Worm (Caenorhabditis elegans) whole organism, L3 larva: ENCODE results near the gene F20D1.22.

Source experiments
- R02D3.7 ChIP-seq: fragments of 150-350 bp; optimal IDR thresholded peaks from 2 replicates; lab custom pipeline; 2014; ENCODE audit warnings: missing biosample characterization, missing genetic modification characterization
- ZK546.5 ChIP-seq: sonication (generic microtip); optimal IDR thresholded peaks from 2 replicates; lab custom pipeline; 2017; ENCODE audit warnings: missing biosample characterization, missing genetic modification characterization
- aly-2 ChIP-seq: fragments of 150-350 bp; optimal IDR thresholded peaks from 2 replicates; lab custom pipeline; 2014; ENCODE audit warnings: missing biosample characterization, missing genetic modification characterization
- ama-1 ChIP-seq: fragments of 150-350 bp; optimal IDR thresholded peaks from 2 replicates; lab custom pipeline; 2018
- ceh-16 ChIP-seq: sonication (generic microtip); optimal IDR thresholded peaks from 2 replicates; lab custom pipeline; 2017; ENCODE audit warnings: missing biosample characterization, missing genetic modification characterization
- ceh-28 ChIP-seq: fragments of 150-350 bp; optimal IDR thresholded peaks from 2 replicates; lab custom pipeline; 2014; ENCODE audit warnings: missing biosample characterization, missing genetic modification reagents, missing genetic modification characterization
- ceh-82 ChIP-seq: fragments of 150-350 bp; optimal IDR thresholded peaks from 2 replicates; lab custom pipeline; 2014; ENCODE audit warnings: missing biosample characterization, missing genetic modification characterization
- ceh-9 ChIP-seq: sonication (generic microtip); optimal IDR thresholded peaks from 2 replicates; lab custom pipeline; 2018; ENCODE audit warnings: missing biosample characterization, missing genetic modification characterization
- daf-12 ChIP-seq: fragments of 150-350 bp; optimal IDR thresholded peaks from 2 replicates; lab custom pipeline; 2014; ENCODE audit warnings: missing biosample characterization, missing genetic modification reagents, missing genetic modification characterization
- egl-27 ChIP-seq: sonication (generic microtip); optimal IDR thresholded peaks from 4 replicates; lab custom pipeline; 2017; ENCODE audit warnings: missing biosample characterization, missing genetic modification reagents, missing genetic modification characterization
- egl-5 ChIP-seq: fragments of 150-350 bp; optimal IDR thresholded peaks from 2 replicates; lab custom pipeline; 2017; ENCODE audit warnings: missing biosample characterization, missing genetic modification reagents, missing genetic modification characterization, inconsistent platforms
- elt-1 ChIP-seq: fragments of 150-350 bp; optimal IDR thresholded peaks from 2 replicates; lab custom pipeline; 2014; ENCODE audit warnings: missing biosample characterization, missing genetic modification characterization
- elt-2 ChIP-seq: sonication (generic microtip); optimal IDR thresholded peaks from 2 replicates; lab custom pipeline; 2016; ENCODE audit warnings: missing genetic modification reagents, mild to moderate bottlenecking, missing genetic modification characterization, missing compliant biosample characterization
- eor-1 ChIP-seq, 2 experiments: fragments of 150-350 bp; optimal IDR thresholded peaks; 2 replicates each; lab custom pipeline; 2014 to 2018; ENCODE audit warnings: missing biosample characterization in 2 of 2, missing genetic modification characterization in 2 of 2
- fkh-10 ChIP-seq: sonication (generic microtip); optimal IDR thresholded peaks from 2 replicates; lab custom pipeline; 2017; ENCODE audit warnings: missing biosample characterization, missing genetic modification reagents, missing genetic modification characterization
- fkh-2 ChIP-seq: fragments of 150-350 bp; optimal IDR thresholded peaks from 2 replicates; lab custom pipeline; 2014; ENCODE audit warnings: missing biosample characterization, missing genetic modification reagents, missing genetic modification characterization
- fos-1 ChIP-seq: fragments of 150-350 bp; optimal IDR thresholded peaks from 2 replicates; lab custom pipeline; 2014; ENCODE audit warnings: missing biosample characterization, missing genetic modification characterization
- hmg-11 ChIP-seq: sonication (generic microtip); optimal IDR thresholded peaks from 2 replicates; lab custom pipeline; 2016; ENCODE audit warnings: missing genetic modification characterization, missing compliant biosample characterization
- jun-1 ChIP-seq: fragments of 150-350 bp; optimal IDR thresholded peaks from 2 replicates; lab custom pipeline; 2014; ENCODE audit warnings: missing biosample characterization, missing genetic modification reagents, missing genetic modification characterization
- lin-15B ChIP-seq: fragments of 150-350 bp; optimal IDR thresholded peaks from 2 replicates; lab custom pipeline; 2014; ENCODE audit warnings: missing biosample characterization, missing genetic modification characterization
- lin-39 ChIP-seq: fragments of 150-350 bp; optimal IDR thresholded peaks from 2 replicates; lab custom pipeline; 2018; ENCODE audit warnings: missing biosample characterization, missing genetic modification reagents, missing genetic modification characterization
- lsy-12 ChIP-seq: sonication (generic microtip); optimal IDR thresholded peaks from 2 replicates; lab custom pipeline; 2016; ENCODE audit warnings: mild to moderate bottlenecking, missing genetic modification characterization, missing compliant biosample characterization
- mdl-1 ChIP-seq: fragments of 150-350 bp; optimal IDR thresholded peaks from 2 replicates; lab custom pipeline; 2014; ENCODE audit warnings: missing biosample characterization, missing genetic modification characterization
- mml-1 ChIP-seq: fragments of 150-350 bp; sonication (generic microtip); optimal IDR thresholded peaks from 3 replicates; lab custom pipeline; 2014; ENCODE audit warnings: missing biosample characterization, missing genetic modification characterization
- nfya-1 ChIP-seq: sonication (generic microtip); optimal IDR thresholded peaks from 2 replicates; lab custom pipeline; 2017; ENCODE audit warnings: missing genetic modification characterization, mild to moderate bottlenecking, missing compliant biosample characterization, antibody characterized with exemption, moderate library complexity; ENCODE audit not compliant: insufficient read depth
- nhr-11 ChIP-seq: fragments of 150-350 bp; optimal IDR thresholded peaks from 2 replicates; lab custom pipeline; 2014; ENCODE audit warnings: missing biosample characterization, missing genetic modification characterization
- nhr-12 ChIP-seq: fragments of 150-350 bp; optimal IDR thresholded peaks from 2 replicates; lab custom pipeline; 2014; ENCODE audit warnings: missing biosample characterization, missing genetic modification characterization
- nhr-23 ChIP-seq: fragments of 150-350 bp; optimal IDR thresholded peaks from 2 replicates; lab custom pipeline; 2014; ENCODE audit warnings: missing biosample characterization, missing genetic modification reagents, missing genetic modification characterization
- nhr-25 ChIP-seq: sonication (generic microtip); optimal IDR thresholded peaks from 2 replicates; lab custom pipeline; 2017; ENCODE audit warnings: missing biosample characterization, missing genetic modification characterization
- nhr-43 ChIP-seq: sonication (generic microtip); optimal IDR thresholded peaks from 2 replicates; lab custom pipeline; 2016; ENCODE audit warnings: mild to moderate bottlenecking, missing genetic modification characterization, missing compliant biosample characterization; ENCODE audit not compliant: poor library complexity, severe bottlenecking
- nhr-67 ChIP-seq: fragments of 150-350 bp; optimal IDR thresholded peaks from 2 replicates; lab custom pipeline; 2014; ENCODE audit warnings: missing biosample characterization, missing genetic modification characterization
- nhr-76 ChIP-seq: fragments of 150-350 bp; sonication (generic microtip); optimal IDR thresholded peaks from 5 replicates; lab custom pipeline; 2014; ENCODE audit warnings: missing biosample characterization, missing genetic modification characterization
- pha-4 ChIP-seq: fragments of 150-350 bp; optimal IDR thresholded peaks from 2 replicates; lab custom pipeline; 2014; ENCODE audit warnings: missing biosample characterization, missing genetic modification reagents, missing genetic modification characterization
- pqm-1 ChIP-seq: fragments of 150-350 bp; optimal IDR thresholded peaks from 2 replicates; lab custom pipeline; 2017; ENCODE audit warnings: missing biosample characterization, missing genetic modification characterization, inconsistent platforms
- sea-2 ChIP-seq: fragments of 150-350 bp; sonication (generic microtip); optimal IDR thresholded peaks from 4 replicates; lab custom pipeline; 2014; ENCODE audit warnings: missing biosample characterization, missing genetic modification reagents, missing genetic modification characterization
- skn-1 ChIP-seq: fragments of 150-350 bp; optimal IDR thresholded peaks from 2 replicates; lab custom pipeline; 2014; ENCODE audit warnings: missing biosample characterization, missing genetic modification characterization
- snpc-4 ChIP-seq: fragments of 150-350 bp; optimal IDR thresholded peaks from 2 replicates; lab custom pipeline; 2014; ENCODE audit warnings: missing biosample characterization, missing genetic modification characterization
- tbx-2 ChIP-seq: sonication (generic microtip); optimal IDR thresholded peaks from 2 replicates; lab custom pipeline; 2016; ENCODE audit warnings: mild to moderate bottlenecking, missing genetic modification characterization, missing compliant biosample characterization
- unc-62 ChIP-seq: fragments of 150-350 bp; sonication (generic microtip); optimal IDR thresholded peaks from 4 replicates; lab custom pipeline; 2014; ENCODE audit warnings: missing biosample characterization, missing genetic modification reagents, missing genetic modification characterization
- zag-1 ChIP-seq: fragments of 150-350 bp; optimal IDR thresholded peaks from 2 replicates; lab custom pipeline; 2014; ENCODE audit warnings: missing biosample characterization, missing genetic modification characterization
- ztf-11 ChIP-seq: fragments of 150-350 bp; optimal IDR thresholded peaks from 2 replicates; lab custom pipeline; 2014; ENCODE audit warnings: missing biosample characterization, missing genetic modification characterization
- ztf-4 ChIP-seq: fragments of 150-350 bp; optimal IDR thresholded peaks from 2 replicates; lab custom pipeline; 2014; ENCODE audit warnings: missing biosample characterization, missing genetic modification characterization

F20D1.22 gene

ce11 chrX:14969615-14970014 is 3.0 kb downstream of the F20D1.22 start:
- no peak for TF ChIP-seq jun-1 (tag; lab: Kevin White, UChicago)
- TF ChIP-seq elt-2 (tag; lab: Kevin White, UChicago), result peak; percentile 9
- no peak for TF ChIP-seq nhr-12 (tag; lab: Kevin White, UChicago)

- no peak for TF ChIP-seq R02D3.7 (tag; lab: Kevin White, UChicago)
- peak; percentile 45 for TF ChIP-seq pha-4 (tag; lab: Kevin White, UChicago)
- TF ChIP-seq ceh-28, result peak; percentile 9
- no peak for TF ChIP-seq ama-1 (lab: Kevin White, UChicago)
- no peak for TF ChIP-seq daf-12 (tag; lab: Kevin White, UChicago)
- TF ChIP-seq zag-1 (tag; lab: Kevin White, UChicago), result no peak
- peak; percentile 52 for TF ChIP-seq lin-15B (tag; lab: Kevin White, UChicago)
- TF ChIP-seq snpc-4 (tag; lab: Kevin White, UChicago), result peak; percentile 27
- TF ChIP-seq egl-27 (tag; lab: Kevin White, UChicago), result no peak
- TF ChIP-seq lin-39 (tag; lab: Kevin White, UChicago), result peak; percentile 76
- TF ChIP-seq nhr-12 (tag; lab: Kevin White, UChicago), result no peak
- peak; percentile 22 for TF ChIP-seq hmg-11 (tag; lab: Kevin White, UChicago)
- no peak for TF ChIP-seq tbx-2 (tag; lab: Kevin White, UChicago)
- TF ChIP-seq elt-2 (tag; lab: Kevin White, UChicago), result peak; percentile 45
- no peak for TF ChIP-seq fkh-2 (tag; lab: Kevin White, UChicago)
- peak; percentile 43 for TF ChIP-seq egl-5 (tag; lab: Kevin White, UChicago)
- no peak for TF ChIP-seq mdl-1 (tag; lab: Kevin White, UChicago)
- TF ChIP-seq, all 47 proteins: peak for 8
These were observed 3.7 kb downstream of the F20D1.22 start, which contains the start of the genes flwr-1 and tbc-1 for ce11 chrX:14970221-14970801. flwr-1 (minus strand) TSS chrX:14970271. tbc-1 (plus strand) TSS chrX:14970751.

- TF ChIP-seq fos-1 (tag; lab: Kevin White, UChicago) (no peak), ztf-11 (tag; lab: Kevin White, UChicago) (no peak), ceh-16 (tag; lab: Kevin White, UChicago) (no peak)
These were observed 6.5 kb downstream of the F20D1.22 start for ce11 chrX:14973085-14973484.

ce11 chrX:14975467-14976167 is 9.0 kb downstream of the F20D1.22 start, which contains the start of gene F20D1.3:
F20D1.3 (plus strand) TSS chrX:14976117.
- TF ChIP-seq skn-1 (tag; lab: Kevin White, UChicago), result peak; percentile 49
- TF ChIP-seq nhr-76 (tag; lab: Kevin White, UChicago), result no peak
- peak; percentile 55 for TF ChIP-seq pha-4 (tag; lab: Kevin White, UChicago)
- TF ChIP-seq hmg-11 (tag; lab: Kevin White, UChicago), result peak; percentile 64
- TF ChIP-seq nhr-25, result peak; percentile 58
- no peak for TF ChIP-seq ceh-16 (tag; lab: Kevin White, UChicago)
- TF ChIP-seq nhr-43 (tag; lab: Kevin White, UChicago), result peak; percentile 41
- TF ChIP-seq elt-1, result no peak
- peak; percentile 95 for TF ChIP-seq fos-1 (tag; lab: Kevin White, UChicago)
- no peak for TF ChIP-seq aly-2 (tag; lab: Kevin White, UChicago)
- no peak for TF ChIP-seq daf-12 (tag; lab: Kevin White, UChicago)
- peak; percentile 20 for TF ChIP-seq lin-15B (tag; lab: Kevin White, UChicago)
- no peak for TF ChIP-seq sea-2 (GFP tag; lab: Kevin White, UChicago)
- peak; percentile 9 for TF ChIP-seq mdl-1 (tag; lab: Kevin White, UChicago)
- TF ChIP-seq eor-1 (tag; optimal IDR thresholded peaks at IDR 0.05; lab: Kevin White, UChicago), result no peak
- peak; percentile 74 for TF ChIP-seq jun-1 (tag; lab: Kevin White, UChicago)
- no peak for TF ChIP-seq lsy-12
- TF ChIP-seq mml-1, result no peak
- peak; percentile 64 for TF ChIP-seq nfya-1 (tag; lab: Kevin White, UChicago)
- TF ChIP-seq nhr-23 (tag; lab: Kevin White, UChicago), result peak; percentile 76
- TF ChIP-seq elt-2 (tag; lab: Kevin White, UChicago), result peak; percentile 24
- TF ChIP-seq unc-62 (GFP tag; lab: Kevin White, UChicago), result no peak
- TF ChIP-seq nhr-12 (tag; lab: Kevin White, UChicago), result no peak
- no peak for TF ChIP-seq fkh-10 (GFP tag; lab: Kevin White, UChicago)
- no peak for TF ChIP-seq nhr-67
- TF ChIP-seq snpc-4 (tag; lab: Kevin White, UChicago), result peak; percentile 42
- no peak for TF ChIP-seq ceh-9 (tag; lab: Kevin White, UChicago)
- TF ChIP-seq ama-1 (lab: Kevin White, UChicago), result peak; percentile 12
- no peak for TF ChIP-seq nhr-11 (tag; lab: Kevin White, UChicago)
- no peak for TF ChIP-seq pqm-1 (tag; lab: Kevin White, UChicago)
- TF ChIP-seq egl-5 (tag; lab: Kevin White, UChicago), result peak; percentile 79
- TF ChIP-seq fkh-2 (tag; lab: Kevin White, UChicago), result no peak
- TF ChIP-seq zag-1 (tag; lab: Kevin White, UChicago), result no peak
- peak; percentile 76 for TF ChIP-seq ceh-28
- TF ChIP-seq lin-39 (tag; lab: Kevin White, UChicago), result peak; percentile 46
- TF ChIP-seq ztf-4 (tag; lab: Kevin White, UChicago), result no peak
- TF ChIP-seq ZK546.5 (tag; lab: Kevin White, UChicago), result no peak
- no peak for TF ChIP-seq ceh-82 (tag; lab: Kevin White, UChicago)
